Fruit fly (Drosophila melanogaster) S2 (cell line): ENCODE data around the gene CG32091.

Experiments used
- CG8478 ChIP-seq: fragments of >200 bp; optimal IDR thresholded peaks from 2 replicates; lab custom pipeline; 2018
- CTCF ChIP-seq, 2 experiments: fragments of >200 bp; optimal IDR thresholded peaks; 2 replicates each; lab custom pipeline; 2018

DNA sequence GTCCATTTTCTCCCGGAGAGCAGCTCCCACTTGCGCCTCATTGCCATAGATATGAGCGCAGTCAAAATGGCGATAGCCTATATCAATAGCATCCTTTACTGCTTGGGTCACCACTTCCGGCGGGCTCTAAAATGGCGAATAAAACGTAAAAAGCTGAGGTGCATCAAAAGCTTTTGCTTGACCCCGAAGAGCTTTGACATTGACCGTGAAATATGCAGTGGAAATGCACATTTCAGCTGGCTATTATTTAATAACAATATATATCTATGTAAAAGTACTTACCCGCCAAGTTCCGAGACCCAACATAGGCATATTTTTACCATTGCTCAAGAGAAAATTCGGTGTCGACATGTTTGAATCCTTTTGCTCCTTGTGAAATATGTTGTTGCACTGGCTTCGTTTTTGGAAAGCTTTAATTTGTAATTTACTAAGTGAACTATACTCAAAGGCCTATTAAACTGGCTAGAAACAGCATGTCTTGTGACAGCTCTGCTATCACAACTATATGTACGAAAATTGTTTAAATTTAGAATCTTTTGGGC lies 5.5 kb upstream of the CG32091 start, which contains the start of gene CG6083:
- TF ChIP-seq CTCF (optimal IDR thresholded peaks at IDR 0.05; lab: Kevin White, UChicago) (no peak), CG8478 (no peak)
